Worm (Caenorhabditis elegans) whole organism, L2 larva: ENCODE measurements around the gene F01G10.5.

Experiments used
- crh-2 ChIP-seq: sonication (generic microtip); optimal IDR thresholded peaks from 2 replicates; lab custom pipeline; 2017; ENCODE audit warnings: missing biosample characterization, missing genetic modification characterization
- dmd-4 ChIP-seq: sonication (generic microtip); optimal IDR thresholded peaks from 2 replicates; lab custom pipeline; 2017; ENCODE audit warnings: missing biosample characterization, missing genetic modification characterization
- elt-3 ChIP-seq: sonication (generic microtip); optimal IDR thresholded peaks from 2 replicates; lab custom pipeline; 2017; ENCODE audit warnings: missing biosample characterization, missing genetic modification characterization
- lin-11 ChIP-seq: fragments of 150-350 bp; sonication (generic microtip); optimal IDR thresholded peaks from 2 replicates; lab custom pipeline; 2014; ENCODE audit warnings: missing biosample characterization, missing genetic modification characterization, inconsistent platforms, mixed read lengths
- lin-13 ChIP-seq: fragments of 150-350 bp; optimal IDR thresholded peaks from 2 replicates; lab custom pipeline; 2014; ENCODE audit warnings: missing biosample characterization, missing genetic modification reagents, missing genetic modification characterization
- nhr-10 ChIP-seq: sonication (generic microtip); optimal IDR thresholded peaks from 2 replicates; lab custom pipeline; 2017; ENCODE audit warnings: missing biosample characterization, missing genetic modification characterization
- nhr-12 ChIP-seq: fragments of 150-350 bp; optimal IDR thresholded peaks from 2 replicates; lab custom pipeline; 2014; ENCODE audit warnings: missing biosample characterization, missing genetic modification characterization
- nhr-237 ChIP-seq: fragments of 150-350 bp; optimal IDR thresholded peaks from 2 replicates; lab custom pipeline; 2014; ENCODE audit warnings: missing biosample characterization, missing genetic modification characterization
- nhr-6 ChIP-seq: fragments of 150-350 bp; optimal IDR thresholded peaks from 2 replicates; lab custom pipeline; 2014; ENCODE audit warnings: missing biosample characterization, missing genetic modification characterization
- snpc-4 ChIP-seq: fragments of 150-350 bp; optimal IDR thresholded peaks from 2 replicates; lab custom pipeline; 2014; ENCODE audit warnings: missing biosample characterization, missing genetic modification characterization
- ztf-1 ChIP-seq: fragments of 200-800 bp; sonication (Bioruptor generic); conservative IDR thresholded peaks from 2 replicates; pipeline ENCODE4 v1.3.6; 2022; ENCODE audit warnings: missing genetic modification characterization, missing compliant biosample characterization
- ztf-4 ChIP-seq: fragments of 150-350 bp; optimal IDR thresholded peaks from 2 replicates; lab custom pipeline; 2014; ENCODE audit warnings: missing biosample characterization, missing genetic modification characterization

DNA sequence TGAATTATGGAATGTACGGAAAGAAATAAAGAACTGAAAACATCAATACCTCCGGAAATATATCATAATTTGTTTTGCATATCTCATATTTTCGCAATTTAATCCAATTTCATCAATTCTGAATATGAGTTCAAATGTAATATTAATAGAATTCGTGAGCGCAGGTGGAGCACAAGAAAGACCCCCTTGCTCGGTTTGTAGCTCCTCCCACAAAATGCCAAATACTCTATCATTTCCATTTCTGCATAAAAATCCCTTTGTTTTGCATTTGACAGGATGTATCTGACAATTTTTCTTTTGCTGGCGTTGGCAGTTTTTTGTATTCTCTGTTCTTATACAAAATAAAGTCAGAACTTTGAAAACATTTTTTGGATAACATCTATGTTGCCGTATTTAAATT is 44.2 kb upstream of the F01G10.5 start:
- TF ChIP-seq nhr-12 (tag; lab: Kevin White, UChicago) (no peak), ztf-1 (GFP tag; lab: Robert Waterston, UW) (no peak), snpc-4 (tag; lab: Kevin White, UChicago) (no peak), crh-2 (no peak), lin-11 (tag; lab: Kevin White, UChicago) (no peak), dmd-4 (no peak), nhr-237 (tag; lab: Kevin White, UChicago) (no peak), nhr-6 (no peak), ztf-4 (no peak), nhr-10 (tag; lab: Kevin White, UChicago) (no peak), lin-13 (GFP tag; lab: Kevin White, UChicago) (no peak), elt-3 (tag; lab: Kevin White, UChicago) (no peak)
